Worm (Caenorhabditis elegans) whole organism, L1 larva: ENCODE data around the gene F44A6.5.

Source experiments
- F16B12.6 ChIP-seq: fragments of 150-350 bp; optimal IDR thresholded peaks from 2 replicates; lab custom pipeline; 2014; ENCODE audit warnings: missing biosample characterization, missing genetic modification characterization
- Y116A8C.19 ChIP-seq: sonication (generic microtip); optimal IDR thresholded peaks from 2 replicates; lab custom pipeline; 2016; ENCODE audit warnings: missing compliant biosample characterization, missing genetic modification characterization, borderline replicate concordance
- ama-1 ChIP-seq: fragments of 150-350 bp; optimal IDR thresholded peaks from 2 replicates; lab custom pipeline; 2014
- blmp-1 ChIP-seq: fragments of 150-350 bp; optimal IDR thresholded peaks from 2 replicates; lab custom pipeline; 2014; ENCODE audit warnings: missing biosample characterization, missing genetic modification characterization
- ceh-63 ChIP-seq: fragments of 200-800 bp; sonication (Bioruptor generic); optimal IDR thresholded peaks from 2 replicates; lab custom pipeline; 2018; ENCODE audit warnings: mild to moderate bottlenecking, missing genetic modification characterization, missing compliant biosample characterization
- ces-1 ChIP-seq: fragments of 150-350 bp; optimal IDR thresholded peaks from 2 replicates; lab custom pipeline; 2014; ENCODE audit warnings: missing biosample characterization, missing genetic modification reagents, missing genetic modification characterization
- elt-3 ChIP-seq, 6 experiments: fragments of 150-350 bp in 1 of 6; sonication (generic microtip); optimal IDR thresholded peaks; 2 replicates each; lab custom pipeline; 2017 to 2018; ENCODE audit warnings: missing biosample characterization in 6 of 6, missing genetic modification characterization in 6 of 6, inconsistent platforms in 1 of 6
- isw-1 ChIP-seq: fragments of 200-800 bp; sonication (Bioruptor generic); IDR thresholded peaks from 2 replicates; pipeline ENCODE4 v1.3.6; 2022; ENCODE audit warnings: missing genetic modification characterization, missing compliant biosample characterization
- lin-14 ChIP-seq: fragments of 200-800 bp; sonication (Bioruptor generic); optimal IDR thresholded peaks from 2 replicates; lab custom pipeline; 2018; ENCODE audit warnings: mild to moderate bottlenecking, missing genetic modification characterization, moderate library complexity, missing compliant biosample characterization
- lin-35 ChIP-seq, 2 experiments: fragments of 150-350 bp; optimal IDR thresholded peaks; 2 replicates each; lab custom pipeline; 2014; ENCODE audit warnings: missing biosample characterization in 2 of 2, missing genetic modification characterization in 2 of 2, missing genetic modification reagents in 2 of 2
- lir-3 ChIP-seq: sonication (generic microtip); optimal IDR thresholded peaks from 2 replicates; lab custom pipeline; 2016; ENCODE audit warnings: mild to moderate bottlenecking, missing genetic modification characterization, moderate library complexity, missing compliant biosample characterization; ENCODE audit not compliant: poor library complexity
- nhr-20 ChIP-seq: sonication (generic microtip); optimal IDR thresholded peaks from 2 replicates; lab custom pipeline; 2016; ENCODE audit warnings: mild to moderate bottlenecking, missing genetic modification characterization, missing compliant biosample characterization
- nhr-71 ChIP-seq: sonication (generic microtip); optimal IDR thresholded peaks from 2 replicates; lab custom pipeline; 2016; ENCODE audit warnings: mild to moderate bottlenecking, missing genetic modification characterization, moderate library complexity, missing compliant biosample characterization
- nhr-85 ChIP-seq: sonication (generic microtip); peaks from one replicate; lab custom pipeline; 2016; ENCODE audit warnings: missing genetic modification characterization, inconsistent platforms, missing compliant biosample characterization
- rnt-1 ChIP-seq: sonication (generic microtip); optimal IDR thresholded peaks from 2 replicates; lab custom pipeline; 2016; ENCODE audit warnings: mild to moderate bottlenecking, missing genetic modification characterization, moderate library complexity, missing compliant biosample characterization
- snu-23 ChIP-seq: sonication (generic microtip); optimal IDR thresholded peaks from 2 replicates; lab custom pipeline; 2016; ENCODE audit warnings: missing genetic modification characterization, missing compliant biosample characterization
- unc-130 ChIP-seq: fragments of 150-350 bp; optimal IDR thresholded peaks from 2 replicates; lab custom pipeline; 2017; ENCODE audit warnings: missing biosample characterization, missing genetic modification characterization, inconsistent platforms
- ztf-4 ChIP-seq: fragments of 150-350 bp; optimal IDR thresholded peaks from 2 replicates; lab custom pipeline; 2014; ENCODE audit warnings: missing biosample characterization, missing genetic modification characterization

F44A6.5 gene

DNA sequence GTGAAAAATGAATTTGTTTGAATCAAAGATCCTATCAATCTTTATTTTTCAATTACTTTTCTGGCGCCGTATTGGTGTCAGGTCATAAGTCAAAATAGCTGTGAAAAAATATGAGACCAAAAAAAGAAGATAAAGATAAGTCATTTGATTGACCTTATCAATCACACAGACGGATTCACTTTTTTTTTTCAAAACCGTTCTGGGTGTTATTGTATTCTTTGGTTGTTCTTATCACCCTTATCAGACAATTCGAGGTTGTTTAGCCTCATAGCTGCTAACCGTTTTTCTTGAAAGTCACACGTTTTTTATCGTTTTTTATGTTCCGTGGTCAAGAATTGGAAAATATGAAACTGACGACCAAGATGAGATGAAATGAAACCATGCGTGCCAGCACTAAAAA, 50.2 kb downstream of the F44A6.5 start:
- no peak for TF ChIP-seq lir-3 (tag; lab: Kevin White, UChicago)
- no peak for TF ChIP-seq ama-1 (lab: Kevin White, UChicago)
- TF ChIP-seq rnt-1 (tag; lab: Kevin White, UChicago) = no peak
- peak; percentile 13 for TF ChIP-seq snu-23 (GFP tag; lab: Kevin White, UChicago)
- peak; percentile 30 for TF ChIP-seq lin-14
- TF ChIP-seq elt-3 (tag; optimal IDR thresholded peaks at IDR 0.05; lab: Kevin White, UChicago) = peak in 2 of 6 experiments; percentile 70 to 98
- TF ChIP-seq ceh-63 (GFP tag; lab: Kevin White, UChicago) = no peak
- no peak for TF ChIP-seq F16B12.6 (tag; lab: Kevin White, UChicago)
- peak; percentile 78 for TF ChIP-seq nhr-85 (tag; lab: Kevin White, UChicago)
- peak; percentile 72 for TF ChIP-seq blmp-1 (tag; lab: Kevin White, UChicago)
- TF ChIP-seq unc-130 (tag; lab: Kevin White, UChicago) = no peak
- TF ChIP-seq nhr-20 (tag; lab: Kevin White, UChicago) = peak; percentile 53
- no peak for TF ChIP-seq ces-1 (GFP tag; lab: Kevin White, UChicago)
- peak in 1 of 2 experiments; percentile 17 for TF ChIP-seq lin-35 (GFP tag; optimal IDR thresholded peaks at IDR 0.05; lab: Kevin White, UChicago)
- no peak for TF ChIP-seq Y116A8C.19
- no peak for TF ChIP-seq isw-1 (GFP tag; lab: Robert Waterston, UW)
- peak; percentile 30 for TF ChIP-seq nhr-71 (tag; lab: Kevin White, UChicago)
- no peak for TF ChIP-seq ztf-4 (tag; lab: Kevin White, UChicago)
- TF ChIP-seq, all 84 proteins: peak for 8
